Worm (Caenorhabditis elegans) whole organism, L1 larva: ENCODE measurements around the gene W08A12.3.

Source experiments
- aha-1 ChIP-seq: fragments of 150-350 bp; optimal IDR thresholded peaks from 2 replicates; lab custom pipeline; 2014; ENCODE audit warnings: missing biosample characterization, missing genetic modification characterization
- ama-1 ChIP-seq: fragments of 150-350 bp; optimal IDR thresholded peaks from 2 replicates; lab custom pipeline; 2014
- blmp-1 ChIP-seq: fragments of 150-350 bp; optimal IDR thresholded peaks from 2 replicates; lab custom pipeline; 2014; ENCODE audit warnings: missing biosample characterization, missing genetic modification characterization
- ceh-82 ChIP-seq, 3 experiments: fragments of 150-350 bp in 1 of 3; sonication (generic microtip) in 2 of 3; optimal IDR thresholded peaks; 2 replicates each; lab custom pipeline; 2014 to 2017; ENCODE audit warnings: missing biosample characterization in 3 of 3, missing genetic modification characterization in 3 of 3
- ceh-88 ChIP-seq: fragments of 200-800 bp; sonication (Bioruptor generic); IDR thresholded peaks from 2 replicates; pipeline ENCODE4 v1.3.6; 2022; ENCODE audit warnings: missing genetic modification characterization, missing compliant biosample characterization
- ceh-90 ChIP-seq: sonication (generic microtip); optimal IDR thresholded peaks from 2 replicates; lab custom pipeline; 2016; ENCODE audit warnings: missing genetic modification characterization, missing compliant biosample characterization
- dpl-1 ChIP-seq, 3 experiments: fragments of 150-350 bp in 2 of 3; sonication (generic microtip) in 1 of 3; optimal IDR thresholded peaks; 2 replicates each; lab custom pipeline; 2014 to 2017; ENCODE audit warnings: missing biosample characterization in 3 of 3, missing genetic modification characterization in 3 of 3, missing genetic modification reagents in 3 of 3
- dsc-1 ChIP-seq: sonication (generic microtip); optimal IDR thresholded peaks from 2 replicates; lab custom pipeline; 2016; ENCODE audit warnings: mild to moderate bottlenecking, missing genetic modification characterization, missing compliant biosample characterization
- efl-1 ChIP-seq, 4 experiments: fragments of 150-350 bp; optimal IDR thresholded peaks in 3 of 4; peaks in 1 of 4; 1 replicate in 1 of 4; 2 replicates in 3 of 4; lab custom pipeline; 2014; ENCODE audit warnings: missing biosample characterization in 2 of 4, missing genetic modification characterization in 2 of 4, missing genetic modification reagents in 2 of 4
- egl-27 ChIP-seq, 2 experiments: fragments of 150-350 bp in 1 of 2; sonication (generic microtip); optimal IDR thresholded peaks; 3 replicates each; lab custom pipeline; 2017 to 2018; ENCODE audit warnings: missing biosample characterization in 2 of 2, missing genetic modification characterization in 2 of 2, missing genetic modification reagents in 2 of 2
- elt-2 ChIP-seq: sonication (generic microtip); optimal IDR thresholded peaks from 2 replicates; lab custom pipeline; 2016; ENCODE audit warnings: missing genetic modification characterization, mild to moderate bottlenecking, inconsistent platforms, missing compliant biosample characterization, missing genetic modification reagents
- fkh-8 ChIP-seq: sonication (generic microtip); optimal IDR thresholded peaks from 2 replicates; lab custom pipeline; 2016; ENCODE audit warnings: mild to moderate bottlenecking, missing genetic modification characterization, missing compliant biosample characterization
- grh-1 ChIP-seq: fragments of 200-800 bp; sonication (Bioruptor generic); IDR thresholded peaks from 2 replicates; pipeline ENCODE4 v1.3.6; 2022; ENCODE audit warnings: missing genetic modification reagents, missing genetic modification characterization, missing compliant biosample characterization
- irx-1 ChIP-seq: sonication (generic microtip); optimal IDR thresholded peaks from 2 replicates; lab custom pipeline; 2016; ENCODE audit warnings: missing genetic modification characterization, missing compliant biosample characterization
- isw-1 ChIP-seq: fragments of 200-800 bp; sonication (Bioruptor generic); IDR thresholded peaks from 2 replicates; pipeline ENCODE4 v1.3.6; 2022; ENCODE audit warnings: missing genetic modification characterization, missing compliant biosample characterization
- jun-1 ChIP-seq: fragments of 150-350 bp; optimal IDR thresholded peaks from 2 replicates; lab custom pipeline; 2014; ENCODE audit warnings: missing biosample characterization, missing genetic modification reagents, missing genetic modification characterization
- lin-14 ChIP-seq: fragments of 200-800 bp; sonication (Bioruptor generic); optimal IDR thresholded peaks from 2 replicates; lab custom pipeline; 2018; ENCODE audit warnings: mild to moderate bottlenecking, missing genetic modification characterization, moderate library complexity, missing compliant biosample characterization
- lin-15B ChIP-seq: fragments of 150-350 bp; sonication (generic microtip); optimal IDR thresholded peaks from 3 replicates; lab custom pipeline; 2014; ENCODE audit warnings: missing biosample characterization, missing genetic modification characterization
- lin-35 ChIP-seq, 2 experiments: fragments of 150-350 bp; optimal IDR thresholded peaks; 2 replicates each; lab custom pipeline; 2014; ENCODE audit warnings: missing biosample characterization in 2 of 2, missing genetic modification characterization in 2 of 2, missing genetic modification reagents in 2 of 2
- lin-39 ChIP-seq: fragments of 150-350 bp; optimal IDR thresholded peaks from 2 replicates; lab custom pipeline; 2014; ENCODE audit warnings: missing biosample characterization, missing genetic modification reagents, missing genetic modification characterization
- lsy-2 ChIP-seq, 2 experiments: fragments of 150-350 bp; optimal IDR thresholded peaks; 2 replicates each; lab custom pipeline; 2014; ENCODE audit warnings: missing biosample characterization in 2 of 2, missing genetic modification characterization in 2 of 2
- mab-9 ChIP-seq: fragments of 200-800 bp; sonication (Bioruptor generic); IDR thresholded peaks from 2 replicates; pipeline ENCODE4 v1.3.6; 2022; ENCODE audit warnings: missing genetic modification reagents, missing genetic modification characterization, missing compliant biosample characterization
- mdl-1 ChIP-seq, 2 experiments: fragments of 150-350 bp; optimal IDR thresholded peaks; 2 replicates each; lab custom pipeline; 2014 to 2017; ENCODE audit warnings: missing biosample characterization in 2 of 2, missing genetic modification characterization in 2 of 2, inconsistent platforms in 1 of 2
- mep-1 ChIP-seq: fragments of 150-350 bp; optimal IDR thresholded peaks from 2 replicates; lab custom pipeline; 2014; ENCODE audit warnings: missing biosample characterization, missing genetic modification characterization
- nhr-19 ChIP-seq: fragments of 200-800 bp; sonication (Bioruptor generic); conservative IDR thresholded peaks from 2 replicates; pipeline ENCODE4 v1.3.6; 2022; ENCODE audit warnings: missing genetic modification characterization, missing compliant biosample characterization
- nhr-20 ChIP-seq: sonication (generic microtip); optimal IDR thresholded peaks from 2 replicates; lab custom pipeline; 2016; ENCODE audit warnings: mild to moderate bottlenecking, missing genetic modification characterization, missing compliant biosample characterization
- nhr-237 ChIP-seq: fragments of 150-350 bp; optimal IDR thresholded peaks from 2 replicates; lab custom pipeline; 2014; ENCODE audit warnings: missing biosample characterization, missing genetic modification characterization
- nhr-47 ChIP-seq: sonication (generic microtip); optimal IDR thresholded peaks from 2 replicates; lab custom pipeline; 2016; ENCODE audit warnings: mild to moderate bottlenecking, missing genetic modification characterization, moderate library complexity, missing compliant biosample characterization
- nhr-71 ChIP-seq: sonication (generic microtip); optimal IDR thresholded peaks from 2 replicates; lab custom pipeline; 2016; ENCODE audit warnings: mild to moderate bottlenecking, missing genetic modification characterization, moderate library complexity, missing compliant biosample characterization
- nhr-77 ChIP-seq: fragments of 150-350 bp; optimal IDR thresholded peaks from 2 replicates; lab custom pipeline; 2014; ENCODE audit warnings: missing biosample characterization, missing genetic modification characterization
- nhr-84 ChIP-seq: sonication (generic microtip); optimal IDR thresholded peaks from 2 replicates; lab custom pipeline; 2017; ENCODE audit warnings: missing biosample characterization, missing genetic modification characterization
- nhr-85 ChIP-seq: sonication (generic microtip); peaks from one replicate; lab custom pipeline; 2016; ENCODE audit warnings: missing genetic modification characterization, inconsistent platforms, missing compliant biosample characterization
- nhr-90 ChIP-seq: sonication (generic microtip); optimal IDR thresholded peaks from 2 replicates; lab custom pipeline; 2016; ENCODE audit warnings: mild to moderate bottlenecking, missing genetic modification characterization, missing compliant biosample characterization; ENCODE audit not compliant: poor library complexity
- pax-3 ChIP-seq: fragments of 200-800 bp; sonication (Bioruptor generic); optimal IDR thresholded peaks from 2 replicates; lab custom pipeline; 2018; ENCODE audit warnings: mild to moderate bottlenecking, missing genetic modification characterization, moderate library complexity, missing compliant biosample characterization
- rnt-1 ChIP-seq: sonication (generic microtip); optimal IDR thresholded peaks from 2 replicates; lab custom pipeline; 2016; ENCODE audit warnings: mild to moderate bottlenecking, missing genetic modification characterization, moderate library complexity, missing compliant biosample characterization
- skn-1 ChIP-seq: fragments of 150-350 bp; optimal IDR thresholded peaks from 2 replicates; lab custom pipeline; 2014; ENCODE audit warnings: missing biosample characterization, missing genetic modification characterization
- snpc-4 ChIP-seq: fragments of 150-350 bp; optimal IDR thresholded peaks from 2 replicates; lab custom pipeline; 2014; ENCODE audit warnings: missing biosample characterization, missing genetic modification characterization
- snu-23 ChIP-seq: sonication (generic microtip); optimal IDR thresholded peaks from 2 replicates; lab custom pipeline; 2016; ENCODE audit warnings: missing genetic modification characterization, missing compliant biosample characterization
- sox-4 ChIP-seq: sonication (generic microtip); optimal IDR thresholded peaks from 2 replicates; lab custom pipeline; 2016; ENCODE audit warnings: missing genetic modification characterization, missing compliant biosample characterization
- sptf-1 ChIP-seq: fragments of 150-350 bp; optimal IDR thresholded peaks from 2 replicates; lab custom pipeline; 2014; ENCODE audit warnings: missing biosample characterization, missing genetic modification characterization
- swsn-7 ChIP-seq: sonication (generic microtip); optimal IDR thresholded peaks from 2 replicates; lab custom pipeline; 2016; ENCODE audit warnings: missing genetic modification characterization, missing compliant biosample characterization
- unc-130 ChIP-seq: fragments of 150-350 bp; optimal IDR thresholded peaks from 2 replicates; lab custom pipeline; 2017; ENCODE audit warnings: missing biosample characterization, missing genetic modification characterization, inconsistent platforms
- unc-30 ChIP-seq: sonication (generic microtip); optimal IDR thresholded peaks from 2 replicates; lab custom pipeline; 2017; ENCODE audit warnings: missing biosample characterization, missing genetic modification characterization
- unc-98 ChIP-seq: fragments of 200-800 bp; sonication (Bioruptor generic); IDR thresholded peaks from 2 replicates; pipeline ENCODE4 v1.3.6; 2022; ENCODE audit warnings: missing genetic modification characterization, missing compliant biosample characterization
- xbp-1 ChIP-seq: sonication (generic microtip); optimal IDR thresholded peaks from 2 replicates; lab custom pipeline; 2016; ENCODE audit warnings: missing genetic modification characterization, missing compliant biosample characterization
- zag-1 ChIP-seq: fragments of 150-350 bp; optimal IDR thresholded peaks from 2 replicates; lab custom pipeline; 2014; ENCODE audit warnings: missing biosample characterization, missing genetic modification characterization

W08A12.3 gene

DNA sequence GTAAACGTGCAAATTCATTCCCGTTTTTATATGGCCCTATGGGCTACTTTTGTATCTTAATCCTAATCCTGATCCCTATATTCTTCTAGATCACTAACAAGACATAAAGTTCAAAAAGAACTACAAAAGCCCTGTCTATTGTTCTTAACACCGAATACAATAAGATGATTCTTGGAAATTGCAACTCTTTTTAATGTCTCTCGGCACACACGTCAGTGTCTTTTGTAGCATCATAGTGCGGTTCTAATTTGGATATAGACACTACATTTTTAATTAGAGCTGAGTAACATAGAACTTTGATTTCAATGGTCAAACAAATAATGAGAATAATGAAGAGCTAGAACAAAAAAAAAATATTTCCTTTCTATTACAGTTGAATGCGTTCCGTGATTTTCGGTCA, 42.8 kb upstream of the W08A12.3 start:
- TF ChIP-seq unc-98 (no peak), sox-4 (tag; lab: Kevin White, UChicago) (peak; percentile 37), fkh-8 (tag; lab: Kevin White, UChicago) (peak; percentile 55), dsc-1 (tag; lab: Kevin White, UChicago) (peak; percentile 91), nhr-71 (tag; lab: Kevin White, UChicago) (peak; percentile 1), isw-1 (GFP tag; lab: Robert Waterston, UW) (no peak), pax-3 (peak; percentile 44)

DNA sequence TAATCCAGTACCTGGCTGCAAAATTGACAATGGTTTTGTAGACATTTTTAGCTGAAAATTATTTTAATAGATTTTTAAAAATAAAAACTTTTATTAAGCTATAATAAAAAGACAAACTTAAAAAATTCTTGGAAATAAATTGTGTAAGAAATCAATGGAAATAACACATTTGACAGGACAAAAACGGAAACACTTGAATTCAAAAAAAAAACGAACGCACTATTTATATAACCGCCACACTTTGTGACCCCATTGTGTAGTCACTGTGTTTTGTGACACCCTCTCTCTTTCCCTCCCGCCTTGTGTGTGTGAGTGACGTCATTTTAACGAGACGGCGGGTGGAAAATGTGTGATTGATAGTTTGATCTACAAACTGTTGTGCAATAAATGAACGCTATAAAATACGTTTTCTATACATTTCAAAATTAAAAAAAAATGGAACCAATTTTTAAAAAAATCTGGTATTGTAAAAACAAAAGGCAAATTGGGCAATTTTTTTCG, 38.4 kb upstream of the W08A12.3 start, which contains the start of gene F59B1.8:
F59B1.8 (minus strand) TSS at position 51 of the 501 bp plus-strand sequence.
- TF ChIP-seq lin-14 (GFP tag; lab: Kevin White, UChicago) (peak; percentile 78), nhr-71 (tag; lab: Kevin White, UChicago) (peak; percentile 69), efl-1 (optimal IDR thresholded peaks at IDR 0.05; lab: Kevin White, UChicago) (peak in 1 of 2 experiments; percentile 14), efl-1 (GFP tag; optimal IDR thresholded peaks at IDR 0.05 in 1 of 2; lab: Kevin White, UChicago) (peak; percentile 0 to 74), irx-1 (no peak), pax-3 (no peak), nhr-20 (tag; lab: Kevin White, UChicago) (peak; percentile 86), nhr-84 (tag; lab: Kevin White, UChicago) (no peak), aha-1 (no peak), mep-1 (tag; lab: Kevin White, UChicago) (no peak), nhr-85 (peak; percentile 82), nhr-47 (tag; lab: Kevin White, UChicago) (no peak), unc-130 (tag; lab: Kevin White, UChicago) (no peak), dpl-1 (GFP tag; optimal IDR thresholded peaks at IDR 0.05; lab: Kevin White, UChicago) (peak in 2 of 3 experiments; percentile 17 to 22), lsy-2 (tag; optimal IDR thresholded peaks at IDR 0.05; lab: Kevin White, UChicago) (peak in 1 of 2 experiments; percentile 15), nhr-90 (peak; percentile 53), mdl-1 (tag; optimal IDR thresholded peaks at IDR 0.05; lab: Kevin White, UChicago) (peak in 1 of 2 experiments; percentile 29), lin-39 (tag; lab: Kevin White, UChicago) (no peak), nhr-77 (peak; percentile 20), ceh-82 (tag; optimal IDR thresholded peaks at IDR 0.05; lab: Kevin White, UChicago) (peak in 2 of 3 experiments; percentile 7 to 36), elt-2 (tag; lab: Kevin White, UChicago) (peak; percentile 72), snu-23 (GFP tag; lab: Kevin White, UChicago) (peak; percentile 55), zag-1 (no peak), xbp-1 (tag; lab: Kevin White, UChicago) (peak; percentile 12), ama-1 (lab: Kevin White, UChicago) (no peak), ceh-88 (GFP tag; lab: Robert Waterston, UW) (no peak), lin-35 (GFP tag; optimal IDR thresholded peaks at IDR 0.05; lab: Kevin White, UChicago) (peak in 1 of 2 experiments; percentile 71), dsc-1 (tag; lab: Kevin White, UChicago) (no peak), skn-1 (peak; percentile 15), blmp-1 (tag; lab: Kevin White, UChicago) (peak; percentile 24), nhr-19 (GFP tag; lab: Robert Waterston, UW) (peak; percentile 53), nhr-237 (peak; percentile 44), lin-15B (tag; lab: Kevin White, UChicago) (no peak), egl-27 (tag; optimal IDR thresholded peaks at IDR 0.05; lab: Kevin White, UChicago) (peak in 1 of 2 experiments; percentile 3), swsn-7 (tag; lab: Kevin White, UChicago) (peak; percentile 27), jun-1 (tag; lab: Kevin White, UChicago) (peak; percentile 18)

DNA sequence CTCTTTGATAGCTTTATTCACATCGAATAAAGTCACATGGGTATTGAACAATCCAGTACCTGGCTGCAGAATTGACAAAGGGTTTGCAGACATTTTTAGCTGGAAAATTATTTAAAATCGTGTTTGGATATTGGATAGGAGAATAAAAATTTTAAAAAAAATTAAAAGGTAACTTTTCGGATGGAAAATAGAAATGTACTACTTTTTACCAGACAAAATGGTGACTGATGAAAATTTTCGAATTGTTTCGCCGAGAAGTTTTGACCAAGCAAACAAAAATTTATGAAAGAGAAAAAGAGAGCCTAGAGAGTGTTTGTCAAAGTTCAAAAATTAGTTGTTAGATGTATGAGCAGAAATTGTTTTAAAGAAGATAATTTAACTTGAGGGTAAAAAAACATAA, 34.8 kb upstream of the W08A12.3 start, which contains the start of gene F59B1.10:
F59B1.10 (minus strand) TSS at position 101 of the 400 bp plus-strand sequence.
- TF ChIP-seq snpc-4 (no peak), grh-1 (GFP tag; lab: Robert Waterston, UW) (no peak), nhr-77 (no peak), mab-9 (GFP tag; lab: Robert Waterston, UW) (no peak), sptf-1 (tag; lab: Kevin White, UChicago) (no peak), dpl-1 (GFP tag; optimal IDR thresholded peaks at IDR 0.05; lab: Kevin White, UChicago) (no peak), unc-30 (tag; lab: Kevin White, UChicago) (no peak), ceh-90 (tag; lab: Kevin White, UChicago) (no peak), irx-1 (no peak), nhr-84 (tag; lab: Kevin White, UChicago) (no peak), nhr-90 (no peak), unc-130 (tag; lab: Kevin White, UChicago) (no peak), nhr-71 (tag; lab: Kevin White, UChicago) (no peak), rnt-1 (no peak)
